Fruit fly (Drosophila melanogaster) whole organism, embryonic: ENCODE data around the gene CG17778.

Experiments
- Awh ChIP-seq: fragments of 200-800 bp; sonication (Bioruptor generic); IDR thresholded peaks from 2 replicates; pipeline ENCODE4, ENCODE4 v1.3.6; 2022; ENCODE audit warnings: missing biosample characterization, missing genetic modification characterization
- CG14441 ChIP-seq: fragments of 200-800 bp; sonication (Bioruptor generic); IDR thresholded peaks from 2 replicates; pipeline ENCODE4 v1.3.6; 2022; ENCODE audit warnings: missing biosample characterization, missing genetic modification characterization
- CG7786 ChIP-seq: fragments of 200-800 bp; sonication (Bioruptor generic); optimal IDR thresholded peaks from 2 replicates; lab custom pipeline; 2016; ENCODE audit warnings: missing biosample characterization, missing genetic modification characterization
- CG8281 ChIP-seq: fragments of 200-800 bp; sonication (Bioruptor generic); optimal IDR thresholded peaks from 2 replicates; lab custom pipeline; 2018; ENCODE audit warnings: missing biosample characterization, mild to moderate bottlenecking, missing genetic modification characterization, moderate library complexity
- ERR ChIP-seq: fragments of 200-800 bp; sonication (Bioruptor generic); optimal IDR thresholded peaks from 2 replicates; lab custom pipeline; 2016; ENCODE audit warnings: missing biosample characterization, missing genetic modification characterization
- aop ChIP-seq: fragments of 200-800 bp; sonication (Bioruptor generic); IDR thresholded peaks from 2 replicates; pipeline ENCODE4 v1.3.6; 2022; ENCODE audit warnings: missing biosample characterization, missing genetic modification characterization

DNA sequence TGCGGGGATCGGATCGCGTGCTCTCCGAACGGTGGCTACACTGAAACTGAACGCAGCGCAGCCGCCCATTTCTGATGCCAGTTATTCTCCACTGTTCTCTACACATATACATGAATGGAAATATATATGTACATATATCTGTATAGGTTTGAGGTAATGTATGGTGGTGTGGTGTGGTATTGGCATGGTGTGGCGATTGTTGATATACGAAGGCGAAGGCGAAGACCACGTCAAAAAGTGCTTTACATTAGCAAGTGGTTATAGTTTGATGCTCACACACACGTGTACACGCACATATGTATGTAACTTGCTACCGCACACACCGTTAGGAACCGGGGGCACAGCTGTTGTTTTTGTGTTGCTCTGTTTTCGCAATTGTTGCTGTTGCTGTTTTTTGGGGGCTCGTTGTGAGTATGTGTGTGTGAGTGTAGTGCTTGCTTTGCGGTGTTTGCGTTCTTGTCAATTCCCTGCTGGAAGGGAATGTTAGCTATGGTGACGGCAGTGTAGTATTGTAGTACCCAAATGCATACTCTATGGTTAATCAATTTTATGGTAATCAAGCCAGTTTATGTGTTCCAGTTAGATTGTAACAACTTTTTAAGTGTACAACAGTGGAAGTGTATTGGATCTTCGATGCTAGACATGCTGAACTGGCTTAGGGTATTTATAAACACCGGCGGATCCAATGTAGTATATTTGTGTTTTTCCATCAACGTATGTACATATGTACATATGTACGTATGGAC is 796 bp upstream of the CG17778 start, which contains the start of gene CG17896:
- peak; percentile 99 for TF ChIP-seq CG14441 (GFP tag; lab: Robert Waterston, UW)
- peak; percentile 99 for TF ChIP-seq CG7786
- TF ChIP-seq ERR, result peak; percentile 98
- TF ChIP-seq aop (GFP tag; lab: Robert Waterston, UW), result peak; percentile 83
- peak; percentile 85 for TF ChIP-seq CG8281 (tag; lab: Kevin White, UChicago)
- peak; percentile 96 for TF ChIP-seq Awh (GFP tag; lab: Robert Waterston, UW)
